Fruit fly (Drosophila melanogaster) whole organism, adult: ENCODE measurements around the gene nmdyn-D6.

Source experiments
- CG11617 ChIP-seq: fragments of 200-800 bp; sonication (Bioruptor generic); optimal IDR thresholded peaks from 2 replicates; lab custom pipeline; 2017; ENCODE audit warnings: mild to moderate bottlenecking, missing biosample characterization, missing genetic modification reagents, missing genetic modification characterization
- CG12768 ChIP-seq: fragments of 200-800 bp; sonication (Bioruptor generic); optimal IDR thresholded peaks from 2 replicates; lab custom pipeline; 2017; ENCODE audit warnings: missing biosample characterization, missing genetic modification characterization, mild to moderate bottlenecking, moderate library complexity, missing genetic modification reagents
- CG14711 ChIP-seq: fragments of 200-800 bp; sonication (Bioruptor generic); optimal IDR thresholded peaks from 2 replicates; lab custom pipeline; 2018; ENCODE audit warnings: missing biosample characterization, mild to moderate bottlenecking, missing genetic modification characterization, moderate library complexity
- CG1620 ChIP-seq: fragments of 200-800 bp; sonication (Bioruptor generic); optimal IDR thresholded peaks from 2 replicates; lab custom pipeline; 2016; ENCODE audit warnings: missing biosample characterization, missing genetic modification characterization
- CG33017 ChIP-seq: fragments of 200-800 bp; sonication (Bioruptor generic); optimal IDR thresholded peaks from 2 replicates; lab custom pipeline; 2018; ENCODE audit warnings: missing biosample characterization, mild to moderate bottlenecking, missing genetic modification characterization, moderate library complexity
- CG5204 ChIP-seq: fragments of 200-800 bp; sonication (Bioruptor generic); optimal IDR thresholded peaks from 2 replicates; lab custom pipeline; 2016; ENCODE audit warnings: missing biosample characterization, missing genetic modification characterization
- CG7045 ChIP-seq: fragments of 200-800 bp; sonication (Bioruptor generic); optimal IDR thresholded peaks from 2 replicates; lab custom pipeline; 2017; ENCODE audit warnings: missing biosample characterization, mild to moderate bottlenecking, missing genetic modification characterization
- CG7101 ChIP-seq: fragments of 200-800 bp; sonication (Bioruptor generic); optimal IDR thresholded peaks from 2 replicates; lab custom pipeline; 2018; ENCODE audit warnings: missing biosample characterization, mild to moderate bottlenecking, missing genetic modification characterization, moderate library complexity
- Clk ChIP-seq: fragments of 200-800 bp; sonication (Bioruptor generic); optimal IDR thresholded peaks from 2 replicates; lab custom pipeline; 2017; ENCODE audit warnings: missing biosample characterization, missing genetic modification characterization
- Crg-1 ChIP-seq: fragments of 200-800 bp; sonication (Bioruptor generic); optimal IDR thresholded peaks from 2 replicates; lab custom pipeline; 2016; ENCODE audit warnings: missing biosample characterization, missing genetic modification characterization
- Hr96 ChIP-seq: fragments of 200-800 bp; sonication (Bioruptor generic); optimal IDR thresholded peaks from 2 replicates; lab custom pipeline; 2016; ENCODE audit warnings: missing biosample characterization, missing genetic modification characterization
- Mnt ChIP-seq: fragments of 200-800 bp; sonication (Bioruptor generic); optimal IDR thresholded peaks from 2 replicates; lab custom pipeline; 2016; ENCODE audit warnings: missing biosample characterization, mild to moderate bottlenecking, missing genetic modification characterization
- bab1 ChIP-seq: fragments of 200-800 bp; sonication (Bioruptor generic); optimal IDR thresholded peaks from 3 replicates; lab custom pipeline; 2019; ENCODE audit warnings: missing biosample characterization, mild to moderate bottlenecking, missing genetic modification characterization, moderate library complexity
- cic ChIP-seq: fragments of 200-800 bp; sonication (Bioruptor generic); optimal IDR thresholded peaks from 2 replicates; lab custom pipeline; 2017; ENCODE audit warnings: missing biosample characterization, mild to moderate bottlenecking, missing genetic modification characterization, moderate library complexity
- cnc ChIP-seq, 2 experiments: fragments of >200 bp; optimal IDR thresholded peaks; 2 replicates each; lab custom pipeline; 2017
- kay ChIP-seq: fragments of 200-800 bp; sonication (Bioruptor generic); peaks from one replicate; lab custom pipeline; 2016; ENCODE audit warnings: missing biosample characterization, missing genetic modification characterization, borderline replicate concordance
- ovo ChIP-seq: fragments of 200-800 bp; sonication (Bioruptor generic); optimal IDR thresholded peaks from 2 replicates; lab custom pipeline; 2016; ENCODE audit warnings: missing biosample characterization, missing genetic modification characterization
- pad ChIP-seq: fragments of 200-800 bp; sonication (Bioruptor generic); optimal IDR thresholded peaks from 3 replicates; lab custom pipeline; 2017; ENCODE audit warnings: missing biosample characterization, missing genetic modification characterization, mild to moderate bottlenecking, moderate library complexity, missing genetic modification reagents
- tj ChIP-seq: fragments of 200-800 bp; sonication (Bioruptor generic); optimal IDR thresholded peaks from 3 replicates; lab custom pipeline; 2017; ENCODE audit warnings: missing biosample characterization, mild to moderate bottlenecking, missing genetic modification characterization, moderate library complexity
- toe ChIP-seq: fragments of 200-800 bp; sonication (Bioruptor generic); optimal IDR thresholded peaks from 2 replicates; lab custom pipeline; 2016; ENCODE audit warnings: missing biosample characterization, missing genetic modification characterization

The nmdyn-D6 gene

dm6 chrX:14582784-14583699 is at the start of gene nmdyn-D6, which contains the start of gene mRpS25:
TSS of gene nmdyn-D6 (plus strand) at chrX:14583677.
TSS of gene mRpS25 (minus strand) at chrX:14582982.
- no peak for TF ChIP-seq CG33017 (tag; lab: Kevin White, UChicago)
- TF ChIP-seq Hr96: no peak
- TF ChIP-seq CG14711 (tag; lab: Kevin White, UChicago): no peak
- no peak for TF ChIP-seq cic (GFP tag; lab: Kevin White, UChicago)
- TF ChIP-seq CG1620: no peak
- TF ChIP-seq cnc (optimal IDR thresholded peaks at IDR 0.05; lab: Kevin White, UChicago): no peak
- TF ChIP-seq toe (GFP tag; lab: Kevin White, UChicago): peak; percentile 53
- TF ChIP-seq Mnt: no peak
- TF ChIP-seq CG11617: no peak
- peak; percentile 14 for TF ChIP-seq CG5204 (GFP tag; lab: Kevin White, UChicago)
- TF ChIP-seq bab1 (GFP tag; lab: Kevin White, UChicago): no peak
- TF ChIP-seq CG7045 (GFP tag; lab: Kevin White, UChicago): no peak
- no peak for TF ChIP-seq pad (GFP tag; lab: Kevin White, UChicago)
- TF ChIP-seq Clk (GFP tag; lab: Kevin White, UChicago): no peak
- no peak for TF ChIP-seq tj (GFP tag; lab: Kevin White, UChicago)
- no peak for TF ChIP-seq CG12768 (GFP tag; lab: Kevin White, UChicago)
- TF ChIP-seq kay (GFP tag; lab: Kevin White, UChicago): peak; percentile 38
- TF ChIP-seq ovo: no peak
- no peak for TF ChIP-seq CG7101 (tag; lab: Kevin White, UChicago)
- no peak for TF ChIP-seq Crg-1 (GFP tag; lab: Kevin White, UChicago)

DNA sequence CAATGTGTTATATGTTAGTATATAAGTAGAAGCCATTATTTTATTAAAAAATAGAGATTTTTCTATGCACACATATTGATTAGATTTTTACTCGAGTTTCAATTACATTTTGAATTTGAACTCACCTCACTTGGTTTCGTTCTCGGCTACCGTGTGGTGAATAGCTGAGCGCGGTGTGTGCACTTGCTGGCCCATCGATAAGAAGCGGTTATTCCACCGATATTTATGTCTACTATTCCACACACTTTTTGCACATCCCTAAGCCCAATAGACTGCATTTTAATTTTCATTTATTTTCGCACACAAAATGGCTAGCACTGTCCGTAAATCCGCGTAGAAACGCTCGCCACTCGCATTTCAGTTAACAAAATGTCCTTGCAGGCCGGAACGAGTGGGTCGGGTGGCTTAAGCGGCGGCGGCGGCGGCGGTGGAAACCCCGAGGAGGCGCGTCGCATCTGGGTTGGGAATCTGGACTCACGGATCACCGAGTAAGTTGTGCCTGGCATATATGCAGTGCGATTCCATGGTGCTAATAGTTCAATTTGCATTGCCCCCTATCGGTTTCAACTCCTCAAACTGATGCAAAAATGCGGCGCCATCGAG is 3.0 kb upstream of the nmdyn-D6 start, which contains the start of gene CG14414:
Gene CG14414 (plus strand): TSS at position 242 of the 603 bp plus-strand sequence.
- TF ChIP-seq toe (GFP tag; lab: Kevin White, UChicago) (no peak), kay (GFP tag; lab: Kevin White, UChicago) (no peak), Clk (GFP tag; lab: Kevin White, UChicago) (no peak), cnc (optimal IDR thresholded peaks at IDR 0.05; lab: Kevin White, UChicago) (no peak), CG5204 (GFP tag; lab: Kevin White, UChicago) (no peak), bab1 (GFP tag; lab: Kevin White, UChicago) (no peak), tj (GFP tag; lab: Kevin White, UChicago) (no peak), CG12768 (GFP tag; lab: Kevin White, UChicago) (no peak), cic (GFP tag; lab: Kevin White, UChicago) (no peak), CG7045 (GFP tag; lab: Kevin White, UChicago) (no peak), pad (GFP tag; lab: Kevin White, UChicago) (no peak), CG33017 (tag; lab: Kevin White, UChicago) (no peak), CG7101 (tag; lab: Kevin White, UChicago) (no peak), CG11617 (no peak), ovo (no peak), CG1620 (no peak), Mnt (no peak), Crg-1 (GFP tag; lab: Kevin White, UChicago) (no peak), Hr96 (no peak), CG14711 (tag; lab: Kevin White, UChicago) (no peak)

DNA sequence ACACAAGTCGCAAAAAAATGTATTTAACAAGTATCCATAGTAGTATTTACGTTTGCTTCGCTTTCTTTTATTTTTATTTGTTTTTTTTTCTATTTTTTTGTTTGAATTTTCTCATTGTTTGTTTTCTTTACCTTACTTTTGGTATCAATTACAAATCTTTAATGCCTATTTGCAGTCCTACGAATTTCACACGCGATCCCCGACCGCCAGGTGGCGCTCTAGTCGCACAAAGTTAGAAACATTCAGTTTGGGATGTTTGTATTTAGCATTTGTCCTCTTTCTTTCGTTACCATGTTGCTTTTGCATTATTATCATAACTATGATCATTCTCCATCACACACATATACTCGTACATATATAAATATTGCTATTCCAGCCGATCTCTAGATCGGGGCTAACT is 1.8 kb downstream of the nmdyn-D6 start:
- no peak for TF ChIP-seq CG5204 (GFP tag; lab: Kevin White, UChicago)
- TF ChIP-seq CG7101 (tag; lab: Kevin White, UChicago): no peak
- TF ChIP-seq pad (GFP tag; lab: Kevin White, UChicago): no peak
- no peak for TF ChIP-seq Hr96
- no peak for TF ChIP-seq tj (GFP tag; lab: Kevin White, UChicago)
- no peak for TF ChIP-seq bab1 (GFP tag; lab: Kevin White, UChicago)
- TF ChIP-seq Mnt: no peak
- TF ChIP-seq toe (GFP tag; lab: Kevin White, UChicago): no peak
- TF ChIP-seq cnc (optimal IDR thresholded peaks at IDR 0.05; lab: Kevin White, UChicago): no peak
- no peak for TF ChIP-seq CG7045 (GFP tag; lab: Kevin White, UChicago)
- no peak for TF ChIP-seq CG11617
- TF ChIP-seq Clk (GFP tag; lab: Kevin White, UChicago): no peak
- TF ChIP-seq CG1620: no peak
- TF ChIP-seq cic (GFP tag; lab: Kevin White, UChicago): no peak
- no peak for TF ChIP-seq kay (GFP tag; lab: Kevin White, UChicago)
- no peak for TF ChIP-seq Crg-1 (GFP tag; lab: Kevin White, UChicago)

- TF ChIP-seq kay (GFP tag; lab: Kevin White, UChicago): peak; percentile 30
- no peak for TF ChIP-seq CG7045 (GFP tag; lab: Kevin White, UChicago)
- TF ChIP-seq CG33017 (tag; lab: Kevin White, UChicago): no peak
- no peak for TF ChIP-seq CG7101 (tag; lab: Kevin White, UChicago)
- TF ChIP-seq Clk (GFP tag; lab: Kevin White, UChicago): no peak
- no peak for TF ChIP-seq pad (GFP tag; lab: Kevin White, UChicago)
- no peak for TF ChIP-seq toe (GFP tag; lab: Kevin White, UChicago)
- peak; percentile 22 for TF ChIP-seq Mnt
- no peak for TF ChIP-seq CG1620
- no peak for TF ChIP-seq ovo
- TF ChIP-seq CG11617: no peak
- no peak for TF ChIP-seq tj (GFP tag; lab: Kevin White, UChicago)
- no peak for TF ChIP-seq cnc (optimal IDR thresholded peaks at IDR 0.05; lab: Kevin White, UChicago)
- no peak for TF ChIP-seq CG5204 (GFP tag; lab: Kevin White, UChicago)
These were observed 5.0 kb downstream of the nmdyn-D6 start for dm6 chrX:14588509-14588908.
